Worm (Caenorhabditis elegans): ENCODE data around the gene cnx-1.

cnx-1 gene

ce11 chrIII:9827163-9827951, 10.4 kb upstream of the cnx-1 start, which contains the start of the genes ZK632.10 and ZK632.11:
ZK632.10 (minus strand) TSS chrIII:9827722.
ZK632.11 (plus strand) TSS chrIII:9827915.
- TF ChIP-seq F49E8.2 (tag; optimal IDR thresholded peaks at IDR 0.05; ENCODE audit: insufficient read depth), result peak; percentile 8
- peak; percentile 49; the same call in 1 of the 2 replicates for TF ChIP-seq nfyb-1 (GFP tag; IDR thresholded peaks at IDR 0.05)
- peak; percentile 56 for TF ChIP-seq nhr-80 (tag; optimal IDR thresholded peaks at IDR 0.05)
- TF ChIP-seq lsl-1 (GFP tag; optimal IDR thresholded peaks at IDR 0.05), result peak; percentile 83
- TF ChIP-seq efl-1 (GFP tag; optimal IDR thresholded peaks at IDR 0.05), result no peak
- TF ChIP-seq hmg-1.2 (GFP tag; IDR thresholded peaks at IDR 0.05), result peak; percentile 44; the same call in 1 of the 2 replicates
- no peak for TF ChIP-seq hlh-12 (tag; optimal IDR thresholded peaks at IDR 0.05)
- 0 out of 2 replicates have a peak, but pooled peaks have one; percentile 20 for TF ChIP-seq dox-1 (GFP tag; IDR thresholded peaks at IDR 0.05)
- no peak for TF ChIP-seq F10E7.11 (tag; optimal IDR thresholded peaks at IDR 0.05)
- peak; percentile 20 for TF ChIP-seq ceh-27 (GFP tag; optimal IDR thresholded peaks at IDR 0.05)
- TF ChIP-seq lin-54 (GFP tag; optimal IDR thresholded peaks at IDR 0.05), result peak; percentile 31
- TF ChIP-seq gei-17 (GFP tag; optimal IDR thresholded peaks at IDR 0.05), result no peak
- TF ChIP-seq F33H1.4 (GFP tag; IDR thresholded peaks at IDR 0.05), result peak; percentile 66
- peak; percentile 33; the same call in 1 of the 2 replicates for TF ChIP-seq D2030.7 (GFP tag; IDR thresholded peaks at IDR 0.05)
- TF ChIP-seq F23B12.7 (tag; optimal IDR thresholded peaks at IDR 0.05; ENCODE audit: insufficient read depth), result peak; percentile 73
- TF ChIP-seq snpc-4 (GFP tag; optimal IDR thresholded peaks at IDR 0.05), result no peak
- TF ChIP-seq snpc-4 (tag; optimal IDR thresholded peaks at IDR 0.05), result peak in 2 of 4 experiments; percentile 16 to 42
- TF ChIP-seq F22D6.2 (tag; optimal IDR thresholded peaks at IDR 0.05), result no peak
- peak; percentile 91 for TF ChIP-seq cebp-1 (GFP tag; IDR thresholded peaks at IDR 0.05)
- peak; percentile 89 for TF ChIP-seq cebp-1 (tag; optimal IDR thresholded peaks at IDR 0.05)
- TF ChIP-seq nhr-27 (tag; optimal IDR thresholded peaks at IDR 0.05), result no peak
- TF ChIP-seq Y53G8AR.9 (GFP tag; conservative IDR thresholded peaks at IDR 0.05), result peak; percentile 39; the same call in 1 of the 2 replicates
- TF ChIP-seq madf-3 (GFP tag; IDR thresholded peaks at IDR 0.05), result peak; percentile 37; the same call in 1 of the 2 replicates
- peak; percentile 50; the same call in 1 of the 2 replicates for TF ChIP-seq rcor-1 (GFP tag; IDR thresholded peaks at IDR 0.05)
- TF ChIP-seq athp-1 (tag; optimal IDR thresholded peaks at IDR 0.05), result no peak
- TF ChIP-seq attf-5 (GFP tag; optimal IDR thresholded peaks at IDR 0.05), result peak; percentile 17
- TF ChIP-seq F39B2.1 (GFP tag; IDR thresholded peaks at IDR 0.05), result 0 out of 2 replicates have a peak, but pooled peaks have one; percentile 31
- no peak for TF ChIP-seq attf-3 (GFP tag; conservative IDR thresholded peaks at IDR 0.05)
- TF ChIP-seq madf-6 (GFP tag; IDR thresholded peaks at IDR 0.05), result peak; percentile 29; the same call in 1 of the 2 replicates
- TF ChIP-seq snpc-1.3 (tag; optimal IDR thresholded peaks at IDR 0.05; ENCODE audit: insufficient read depth), result no peak
- peak; percentile 53 for TF ChIP-seq ceh-91 (GFP tag; IDR thresholded peaks at IDR 0.05)
- TF ChIP-seq K12H6.12 (tag; optimal IDR thresholded peaks at IDR 0.05), result peak; percentile 59
- TF ChIP-seq pbrm-1 (GFP tag; IDR thresholded peaks at IDR 0.05), result peak; percentile 56
- no peak for TF ChIP-seq hlh-26 (GFP tag; conservative IDR thresholded peaks at IDR 0.05)

ce11 chrIII:9826005-9826404, 9.1 kb upstream of the cnx-1 start:
- TF ChIP-seq zfh-2 (GFP tag; conservative IDR thresholded peaks at IDR 0.05) (no peak), madf-6 (GFP tag; IDR thresholded peaks at IDR 0.05) (0 out of 2 replicates have a peak, but pooled peaks have one; percentile 8), snpc-1.3 (tag; optimal IDR thresholded peaks at IDR 0.05; ENCODE audit: insufficient read depth) (no peak), let-526 (GFP tag; IDR thresholded peaks at IDR 0.05) (peak; percentile 57; the same call in 1 of the 2 replicates), mcd-1 (GFP tag; IDR thresholded peaks at IDR 0.05) (0 out of 2 replicates have a peak, but pooled peaks have one; percentile 61), B0019.2 (GFP tag; conservative IDR thresholded peaks at IDR 0.05) (no peak), Y53G8AR.9 (GFP tag; conservative IDR thresholded peaks at IDR 0.05) (peak; percentile 66), hlh-12 (tag; optimal IDR thresholded peaks at IDR 0.05) (no peak), C17E4.6 (GFP tag; IDR thresholded peaks at IDR 0.05) (no peak), unc-62 (GFP tag; optimal IDR thresholded peaks at IDR 0.05) (no peak), F39B2.1 (GFP tag; IDR thresholded peaks at IDR 0.05) (no peak), aptf-2 (GFP tag; conservative IDR thresholded peaks at IDR 0.05) (no peak), ztf-3 (GFP tag; optimal IDR thresholded peaks at IDR 0.05) (no peak), F57C9.4 (tag; optimal IDR thresholded peaks at IDR 0.05) (no peak), hlh-26 (GFP tag; conservative IDR thresholded peaks at IDR 0.05) (no peak), attf-5 (GFP tag; optimal IDR thresholded peaks at IDR 0.05) (peak; percentile 73), lag-1 (GFP tag; IDR thresholded peaks at IDR 0.05) (no peak), repo-1 (tag; optimal IDR thresholded peaks at IDR 0.05) (peak; percentile 40), nhr-90 (tag; optimal IDR thresholded peaks at IDR 0.05) (no peak)

All from whole organism, young adult.